Fruit fly (Drosophila melanogaster) whole organism, prepupa: ENCODE results near the gene cin.

Source experiments
- Blimp-1 ChIP-seq: fragments of 200-800 bp; sonication (Bioruptor generic); optimal IDR thresholded peaks from 3 replicates; lab custom pipeline; 2017; ENCODE audit warnings: missing biosample characterization, missing genetic modification characterization, mild to moderate bottlenecking, moderate library complexity, missing genetic modification reagents
- CG10631 ChIP-seq: fragments of 200-800 bp; sonication (Bioruptor generic); optimal IDR thresholded peaks from 2 replicates; lab custom pipeline; 2016; ENCODE audit warnings: missing biosample characterization, missing genetic modification characterization
- CG11294 ChIP-seq: fragments of 200-800 bp; sonication (Bioruptor generic); IDR thresholded peaks from 2 replicates; pipeline ENCODE4 v1.3.6; 2022; ENCODE audit warnings: missing biosample characterization, missing genetic modification characterization
- CG11762 ChIP-seq: fragments of 200-800 bp; sonication (Bioruptor generic); optimal IDR thresholded peaks from 3 replicates; lab custom pipeline; 2016; ENCODE audit warnings: missing biosample characterization, missing genetic modification characterization; ENCODE audit not compliant: insufficient read depth
- CG15336 ChIP-seq: fragments of 200-800 bp; sonication (Bioruptor generic); IDR thresholded peaks from 2 replicates; pipeline ENCODE4 v1.3.6; 2022; ENCODE audit warnings: missing biosample characterization, missing genetic modification characterization
- CG1621 ChIP-seq: fragments of 200-800 bp; sonication (Bioruptor generic); optimal IDR thresholded peaks from 3 replicates; lab custom pipeline; 2018; ENCODE audit warnings: missing biosample characterization, mild to moderate bottlenecking, missing genetic modification characterization
- CG31627 ChIP-seq: fragments of 200-800 bp; sonication (Bioruptor generic); optimal IDR thresholded peaks from 3 replicates; lab custom pipeline; 2016; ENCODE audit warnings: missing biosample characterization, missing genetic modification characterization
- CG32006 ChIP-seq: fragments of 200-800 bp; sonication (Bioruptor generic); optimal IDR thresholded peaks from 3 replicates; lab custom pipeline; 2017; ENCODE audit warnings: missing biosample characterization, mild to moderate bottlenecking, missing genetic modification characterization
- CG3919 ChIP-seq: fragments of 200-800 bp; sonication (Bioruptor generic); optimal IDR thresholded peaks from 3 replicates; lab custom pipeline; 2016; ENCODE audit warnings: missing biosample characterization, missing genetic modification characterization
- CG4318 ChIP-seq: fragments of 200-800 bp; sonication (Bioruptor generic); optimal IDR thresholded peaks from 3 replicates; lab custom pipeline; 2017; ENCODE audit warnings: missing biosample characterization, mild to moderate bottlenecking, missing genetic modification characterization
- CG6163 ChIP-seq: fragments of 200-800 bp; sonication (Bioruptor generic); IDR thresholded peaks from 3 replicates; pipeline ENCODE4 v1.3.6; 2022; ENCODE audit warnings: missing biosample characterization, missing genetic modification characterization
- CG6276 ChIP-seq: fragments of 200-800 bp; sonication (Bioruptor generic); optimal IDR thresholded peaks from 2 replicates; lab custom pipeline; 2017; ENCODE audit warnings: missing biosample characterization, mild to moderate bottlenecking, missing genetic modification characterization
- CG6792 ChIP-seq: fragments of 200-800 bp; sonication (Bioruptor generic); optimal IDR thresholded peaks from 3 replicates; lab custom pipeline; 2016; ENCODE audit warnings: missing biosample characterization, missing genetic modification characterization
- CG6808 ChIP-seq: fragments of 200-800 bp; sonication (Bioruptor generic); optimal IDR thresholded peaks from 3 replicates; lab custom pipeline; 2017; ENCODE audit warnings: missing biosample characterization, missing genetic modification characterization, mild to moderate bottlenecking, moderate library complexity, missing genetic modification reagents
- CG6854 ChIP-seq: fragments of 200-800 bp; sonication (Bioruptor generic); optimal IDR thresholded peaks from 2 replicates; lab custom pipeline; 2017; ENCODE audit warnings: missing biosample characterization, mild to moderate bottlenecking, missing genetic modification characterization
- CG7368 ChIP-seq: fragments of 200-800 bp; sonication (Bioruptor generic); optimal IDR thresholded peaks from 3 replicates; lab custom pipeline; 2016; ENCODE audit warnings: missing biosample characterization, missing genetic modification characterization
- CG8119 ChIP-seq: fragments of 200-800 bp; sonication (Bioruptor generic); IDR thresholded peaks from 3 replicates; pipeline ENCODE4 v1.3.6; 2022; ENCODE audit warnings: missing biosample characterization, missing genetic modification characterization
- CG8632 ChIP-seq: fragments of 200-800 bp; sonication (Bioruptor generic); optimal IDR thresholded peaks from 3 replicates; lab custom pipeline; 2016; ENCODE audit warnings: missing biosample characterization, missing genetic modification characterization
- CG9139 ChIP-seq: fragments of 200-800 bp; sonication (Bioruptor generic); optimal IDR thresholded peaks from 3 replicates; lab custom pipeline; 2017; ENCODE audit warnings: missing biosample characterization, mild to moderate bottlenecking, missing genetic modification characterization
- Eip75B ChIP-seq: fragments of 200-800 bp; sonication (Bioruptor generic); optimal IDR thresholded peaks from 3 replicates; lab custom pipeline; 2016; ENCODE audit warnings: missing biosample characterization, missing genetic modification characterization
- Eip78C ChIP-seq: fragments of 200-800 bp; sonication (Bioruptor generic); peaks from one replicate; lab custom pipeline; 2016; ENCODE audit warnings: missing biosample characterization, missing genetic modification characterization
- Eip93F ChIP-seq: fragments of 200-800 bp; sonication (Bioruptor generic); optimal IDR thresholded peaks from 2 replicates; lab custom pipeline; 2016; ENCODE audit warnings: missing biosample characterization, mild to moderate bottlenecking, missing genetic modification characterization
- Ets21C ChIP-seq: fragments of 200-800 bp; sonication (Bioruptor generic); optimal IDR thresholded peaks from 3 replicates; lab custom pipeline; 2016; ENCODE audit warnings: missing biosample characterization, missing genetic modification characterization
- Ets96B ChIP-seq: fragments of 200-800 bp; optimal IDR thresholded peaks from 2 replicates; lab custom pipeline; 2019; ENCODE audit warnings: missing biosample characterization, mild to moderate bottlenecking, missing genetic modification characterization, moderate library complexity
- Gug ChIP-seq: fragments of 200-800 bp; sonication (Bioruptor generic); IDR thresholded peaks from 2 replicates; pipeline ENCODE4 v1.3.6; 2022; ENCODE audit warnings: missing biosample characterization, missing genetic modification characterization
- Hr38 ChIP-seq: sonication (Bioruptor generic); optimal IDR thresholded peaks from 2 replicates; lab custom pipeline; 2016; ENCODE audit warnings: missing biosample characterization, missing genetic modification characterization
- Hr39 ChIP-seq: fragments of 200-800 bp; sonication (Bioruptor generic); optimal IDR thresholded peaks from 2 replicates; lab custom pipeline; 2016; ENCODE audit warnings: missing biosample characterization, missing genetic modification characterization
- Hr4 ChIP-seq: fragments of 200-800 bp; sonication (Bioruptor generic); optimal IDR thresholded peaks from 3 replicates; lab custom pipeline; 2016; ENCODE audit warnings: missing biosample characterization, missing genetic modification characterization
- Met ChIP-seq: fragments of 200-800 bp; sonication (Bioruptor generic); optimal IDR thresholded peaks from 3 replicates; lab custom pipeline; 2016; ENCODE audit warnings: missing biosample characterization, missing genetic modification characterization
- Sox102F ChIP-seq: fragments of 200-800 bp; sonication (Bioruptor generic); optimal IDR thresholded peaks from 2 replicates; lab custom pipeline; 2016; ENCODE audit warnings: missing biosample characterization, mild to moderate bottlenecking, missing genetic modification characterization
- Sox14 ChIP-seq: fragments of 200-800 bp; sonication (Bioruptor generic); optimal IDR thresholded peaks from 3 replicates; lab custom pipeline; 2016; ENCODE audit warnings: missing biosample characterization, missing genetic modification characterization
- cyc ChIP-seq: fragments of 200-800 bp; sonication (Bioruptor generic); optimal IDR thresholded peaks from 3 replicates; lab custom pipeline; 2016; ENCODE audit warnings: missing biosample characterization, missing genetic modification characterization
- dsx ChIP-seq: fragments of 200-800 bp; optimal IDR thresholded peaks from 3 replicates; lab custom pipeline; 2019; ENCODE audit warnings: missing biosample characterization, mild to moderate bottlenecking, missing genetic modification characterization, moderate library complexity; ENCODE audit not compliant: poor library complexity, severe bottlenecking
- esn ChIP-seq: fragments of 200-800 bp; sonication (Bioruptor generic); optimal IDR thresholded peaks from 2 replicates; lab custom pipeline; 2016; ENCODE audit warnings: missing biosample characterization, mild to moderate bottlenecking, missing genetic modification characterization, moderate library complexity
- fkh ChIP-seq: fragments of 200-800 bp; sonication (Bioruptor generic); optimal IDR thresholded peaks from 3 replicates; lab custom pipeline; 2017; ENCODE audit warnings: missing biosample characterization, mild to moderate bottlenecking, missing genetic modification characterization, moderate library complexity
- lz ChIP-seq: fragments of 200-800 bp; sonication (Bioruptor generic); optimal IDR thresholded peaks from 3 replicates; lab custom pipeline; 2016; ENCODE audit warnings: missing biosample characterization, missing genetic modification characterization
- net ChIP-seq: fragments of 200-800 bp; sonication (Bioruptor generic); optimal IDR thresholded peaks from 3 replicates; lab custom pipeline; 2016; ENCODE audit warnings: missing biosample characterization, missing genetic modification characterization
- spab ChIP-seq: fragments of 200-800 bp; sonication (Bioruptor generic); optimal IDR thresholded peaks from 2 replicates; lab custom pipeline; 2017; ENCODE audit warnings: missing biosample characterization, mild to moderate bottlenecking, missing genetic modification characterization, missing genetic modification reagents
- svp ChIP-seq: fragments of 200-800 bp; sonication (Bioruptor generic); peaks from one replicate; lab custom pipeline; 2016; ENCODE audit warnings: missing biosample characterization, missing genetic modification characterization
- vri ChIP-seq: fragments of 200-800 bp; sonication (Bioruptor generic); optimal IDR thresholded peaks from 3 replicates; lab custom pipeline; 2016; ENCODE audit warnings: missing biosample characterization, mild to moderate bottlenecking, missing genetic modification characterization

cin gene

DNA sequence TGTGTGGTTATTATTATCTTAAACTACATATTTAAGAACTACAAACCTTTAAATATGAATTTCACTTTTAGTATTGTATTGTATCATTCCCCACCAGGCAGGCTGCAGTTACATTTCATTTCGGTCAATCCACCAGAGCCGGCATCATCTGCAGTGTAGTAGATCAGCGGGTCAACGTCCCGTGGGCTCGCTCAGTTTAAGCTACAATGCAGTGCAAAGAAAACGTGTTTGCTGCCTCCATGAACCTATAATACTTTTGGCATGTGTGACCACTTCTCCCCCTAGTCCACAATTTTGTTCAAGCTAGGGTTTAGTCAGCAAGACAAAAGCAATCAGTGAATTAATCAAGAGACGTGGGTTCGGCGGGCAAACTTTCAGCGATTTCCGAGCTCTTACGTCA is 12.5 kb downstream of the cin start:
- TF ChIP-seq CG15336 (GFP tag; lab: Robert Waterston, UW), result no peak
- no peak for TF ChIP-seq CG1621 (tag; lab: Kevin White, UChicago)
- TF ChIP-seq Gug (GFP tag; lab: Robert Waterston, UW), result no peak
- TF ChIP-seq CG6808 (GFP tag; lab: Kevin White, UChicago), result no peak
- TF ChIP-seq CG4318 (GFP tag; lab: Kevin White, UChicago), result no peak
- TF ChIP-seq Eip78C (GFP tag; lab: Kevin White, UChicago), result peak; percentile 32
- TF ChIP-seq dsx (GFP tag; lab: Kevin White, UChicago), result no peak
- no peak for TF ChIP-seq Blimp-1 (GFP tag; lab: Kevin White, UChicago)
- TF ChIP-seq CG8119 (GFP tag; lab: Robert Waterston, UW), result 0 out of 3 replicates have a peak, but pooled peaks have one; percentile 17
- TF ChIP-seq Eip93F (GFP tag; lab: Kevin White, UChicago), result no peak

DNA sequence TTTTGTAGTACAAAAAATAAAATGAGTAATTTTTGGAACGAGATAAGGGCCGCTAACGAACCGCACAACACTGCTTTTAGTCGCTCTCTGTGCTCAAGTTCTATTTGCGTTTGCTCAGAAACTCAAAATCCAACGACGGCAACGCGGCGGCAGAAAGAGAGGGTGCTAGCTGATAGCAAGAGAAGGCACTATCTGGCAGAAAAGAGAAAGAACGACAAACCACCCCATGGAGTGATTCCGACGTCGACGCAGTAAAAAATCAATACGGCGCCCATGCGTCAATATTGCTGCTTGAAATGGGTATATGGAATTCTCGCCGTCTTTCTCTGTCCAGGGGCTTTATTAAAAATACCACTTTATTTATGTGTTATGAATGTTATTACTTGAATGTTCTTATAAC is 20.6 kb downstream of the cin start:
- peak; percentile 77 for TF ChIP-seq fkh (GFP tag; lab: Kevin White, UChicago)
- TF ChIP-seq Ets21C (GFP tag; lab: Kevin White, UChicago), result no peak
- no peak for TF ChIP-seq CG10631 (GFP tag; lab: Kevin White, UChicago)
- TF ChIP-seq Ets96B, result no peak
- no peak for TF ChIP-seq CG8119 (GFP tag; lab: Robert Waterston, UW)
- TF ChIP-seq CG6163, result 0 out of 3 replicates have a peak, but pooled peaks have one; percentile 9
- TF ChIP-seq Hr4 (GFP tag; lab: Kevin White, UChicago), result no peak
- no peak for TF ChIP-seq CG6792 (GFP tag; lab: Kevin White, UChicago)
- TF ChIP-seq CG6808 (GFP tag; lab: Kevin White, UChicago), result no peak
- TF ChIP-seq Sox102F (GFP tag; lab: Kevin White, UChicago), result no peak
- no peak for TF ChIP-seq CG32006 (GFP tag; lab: Kevin White, UChicago)
- no peak for TF ChIP-seq CG11762 (GFP tag; lab: Kevin White, UChicago)
- TF ChIP-seq Eip75B, result no peak
- TF ChIP-seq CG1621 (tag; lab: Kevin White, UChicago), result no peak

DNA sequence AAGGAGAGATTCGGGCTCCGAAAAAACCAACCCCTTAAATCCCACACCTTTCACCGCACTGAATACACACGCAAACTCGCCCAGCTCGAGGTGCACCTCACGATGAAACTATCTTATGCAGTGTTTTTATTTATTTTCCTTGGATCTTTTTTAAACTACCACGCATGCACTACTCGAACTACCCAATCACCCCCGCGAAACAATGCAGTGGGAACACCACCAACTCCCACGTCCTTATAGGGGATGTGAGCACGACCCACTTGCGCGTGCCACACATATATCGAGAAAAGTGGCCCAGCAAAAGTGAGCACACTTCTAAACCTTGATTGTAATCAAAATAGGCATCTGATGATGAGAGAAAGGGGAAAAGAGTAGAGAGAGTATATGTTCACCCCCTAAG is 21.1 kb downstream of the cin start:
- TF ChIP-seq CG3919 (GFP tag; lab: Kevin White, UChicago) (no peak), CG8119 (GFP tag; lab: Robert Waterston, UW) (no peak), Met (GFP tag; lab: Kevin White, UChicago) (no peak), CG15336 (GFP tag; lab: Robert Waterston, UW) (no peak), CG31627 (GFP tag; lab: Kevin White, UChicago) (no peak), net (GFP tag; lab: Kevin White, UChicago) (no peak), svp (no peak), CG9139 (GFP tag; lab: Kevin White, UChicago) (no peak), CG11294 (GFP tag; lab: Robert Waterston, UW) (no peak), Sox14 (GFP tag; lab: Kevin White, UChicago) (no peak), Hr39 (no peak), CG7368 (no peak), CG6276 (GFP tag; lab: Kevin White, UChicago) (no peak), Ets96B (no peak), Eip78C (GFP tag; lab: Kevin White, UChicago) (no peak), spab (GFP tag; lab: Kevin White, UChicago) (no peak), lz (GFP tag; lab: Kevin White, UChicago) (no peak), Ets21C (GFP tag; lab: Kevin White, UChicago) (no peak), cyc (no peak), CG8632 (GFP tag; lab: Kevin White, UChicago) (no peak)

dm6 chrX:277885-278284 is 22.4 kb downstream of the cin start:
- TF ChIP-seq CG15336 (GFP tag; lab: Robert Waterston, UW), result no peak
- TF ChIP-seq dsx (GFP tag; lab: Kevin White, UChicago), result no peak
- no peak for TF ChIP-seq CG6854 (GFP tag; lab: Kevin White, UChicago)
- TF ChIP-seq Eip75B, result no peak
- no peak for TF ChIP-seq Met (GFP tag; lab: Kevin White, UChicago)
- TF ChIP-seq svp, result no peak
- TF ChIP-seq CG8632 (GFP tag; lab: Kevin White, UChicago), result no peak
- no peak for TF ChIP-seq CG11294 (GFP tag; lab: Robert Waterston, UW)
- TF ChIP-seq Blimp-1 (GFP tag; lab: Kevin White, UChicago), result no peak
- TF ChIP-seq CG3919 (GFP tag; lab: Kevin White, UChicago), result no peak
- TF ChIP-seq CG6808 (GFP tag; lab: Kevin White, UChicago), result no peak
- TF ChIP-seq CG6792 (GFP tag; lab: Kevin White, UChicago), result no peak
- no peak for TF ChIP-seq CG11762 (GFP tag; lab: Kevin White, UChicago)
- no peak for TF ChIP-seq vri (GFP tag; lab: Kevin White, UChicago)
- no peak for TF ChIP-seq Hr38
- no peak for TF ChIP-seq esn (GFP tag; lab: Kevin White, UChicago)
- no peak for TF ChIP-seq CG6163
- no peak for TF ChIP-seq fkh (GFP tag; lab: Kevin White, UChicago)
- TF ChIP-seq, all 60 proteins: peak for 0
